Worm (Caenorhabditis elegans) whole organism, midembryonic: ENCODE results near the gene glp-1.

Experiments used
- flt-1 ChIP-seq: fragments of 200-800 bp; sonication (Bioruptor generic); IDR thresholded peaks from 2 replicates; pipeline ENCODE4 v1.3.6; 2022; ENCODE audit warnings: missing genetic modification characterization, missing compliant biosample characterization
- klf-2 ChIP-seq: fragments of 200-800 bp; sonication (Bioruptor generic); conservative IDR thresholded peaks from 2 replicates; pipeline ENCODE4 v1.3.6; 2022; ENCODE audit warnings: missing genetic modification reagents, missing genetic modification characterization, missing compliant biosample characterization
- med-1 ChIP-seq: sonication (generic microtip); optimal IDR thresholded peaks from 2 replicates; lab custom pipeline; 2017; ENCODE audit warnings: missing genetic modification characterization, mild to moderate bottlenecking, missing compliant biosample characterization, antibody characterized with exemption, missing genetic modification reagents; ENCODE audit not compliant: insufficient read depth
- ztf-23 ChIP-seq: fragments of 200-800 bp; sonication (Bioruptor generic); IDR thresholded peaks from 2 replicates; pipeline ENCODE4 v1.3.6; 2022; ENCODE audit warnings: missing genetic modification reagents, missing genetic modification characterization, missing compliant biosample characterization

DNA sequence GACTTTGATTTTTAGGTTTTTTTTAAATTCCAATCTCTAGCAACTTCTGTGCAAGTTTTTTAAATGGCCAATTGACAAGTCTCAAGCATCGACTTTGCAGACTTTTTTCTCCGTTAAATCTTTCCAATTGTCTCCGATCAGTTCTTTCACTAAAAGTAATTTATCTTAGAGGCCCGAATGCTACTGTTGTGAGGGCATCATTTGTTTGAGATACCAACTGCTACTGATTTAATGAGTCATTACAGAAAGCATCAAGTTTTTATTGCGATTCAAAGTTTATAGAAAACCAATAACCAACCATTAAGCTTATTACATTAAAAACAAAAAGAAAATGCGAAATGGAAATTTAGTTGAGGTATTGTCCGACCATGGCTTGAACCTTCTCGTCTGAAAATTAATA lies 11.9 kb upstream of the glp-1 start:
- TF ChIP-seq ztf-23, result no peak
- no peak for TF ChIP-seq med-1 (GFP tag; lab: Kevin White, UChicago)
- TF ChIP-seq flt-1 (GFP tag; lab: Robert Waterston, UW), result no peak
- TF ChIP-seq klf-2 (GFP tag; lab: Robert Waterston, UW), result no peak
